Fruit fly (Drosophila melanogaster): ENCODE measurements around the gene CG6013.

CG6013 gene

DNA sequence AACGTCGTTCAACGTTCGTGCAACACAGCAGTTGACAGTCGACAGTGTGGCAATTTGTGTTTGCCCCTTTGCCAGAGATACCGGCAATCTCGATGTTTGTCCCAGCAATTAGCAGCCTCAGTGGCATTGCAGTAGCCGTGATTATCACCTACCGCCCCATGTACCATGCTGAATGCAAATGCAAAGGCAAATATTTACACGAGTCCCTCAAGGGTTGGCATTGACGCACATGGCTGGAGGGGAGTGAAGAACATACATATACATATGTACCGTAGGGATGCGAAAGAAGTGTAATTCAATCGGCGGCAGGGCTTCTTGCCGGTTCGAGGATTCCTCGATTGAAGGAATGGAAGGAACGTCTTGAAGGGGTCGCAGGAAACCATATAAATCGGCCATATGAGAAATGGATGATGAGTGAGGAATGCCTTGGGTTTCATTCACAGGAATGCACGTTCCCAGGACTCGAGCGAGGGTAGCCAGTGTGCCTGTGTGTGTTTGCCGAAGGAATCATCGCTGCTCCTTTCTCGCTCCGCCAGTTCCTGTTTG lies 31.3 kb upstream of the CG6013 start (continued):
- no peak for TF ChIP-seq CG15514 (GFP tag; optimal IDR thresholded peaks at IDR 0.05)
- peak; percentile 33 for TF ChIP-seq ac (GFP tag; optimal IDR thresholded peaks at IDR 0.05)
- TF ChIP-seq CG13296 (GFP tag; optimal IDR thresholded peaks at IDR 0.05), result no peak
- TF ChIP-seq unpg (GFP tag; optimal IDR thresholded peaks at IDR 0.05), result no peak
- no peak for TF ChIP-seq CG18764 (GFP tag; optimal IDR thresholded peaks at IDR 0.05)
- no peak for TF ChIP-seq CG30020 (tag; optimal IDR thresholded peaks at IDR 0.05)
- TF ChIP-seq ems (GFP tag; optimal IDR thresholded peaks at IDR 0.05), result no peak
- TF ChIP-seq CG18476 (GFP tag; optimal IDR thresholded peaks at IDR 0.05), result no peak
- no peak for TF ChIP-seq Fer2 (tag; optimal IDR thresholded peaks at IDR 0.05)
- no peak for TF ChIP-seq Hand (GFP tag; optimal IDR thresholded peaks at IDR 0.05)
- TF ChIP-seq CG17912 (GFP tag; optimal IDR thresholded peaks at IDR 0.05), result no peak
- peak; percentile 25 for TF ChIP-seq kni (GFP tag; optimal IDR thresholded peaks at IDR 0.05)
- no peak for TF ChIP-seq Ptx1 (GFP tag; IDR thresholded peaks at IDR 0.05)
- no peak for TF ChIP-seq ato (GFP tag; IDR thresholded peaks at IDR 0.05; ENCODE audit: partially characterized antibody)
- TF ChIP-seq CG32772 (GFP tag; IDR thresholded peaks at IDR 0.05), result no peak
- no peak for TF ChIP-seq CG11456 (GFP tag; IDR thresholded peaks at IDR 0.05)
- no peak for TF ChIP-seq sisA (GFP tag; IDR thresholded peaks at IDR 0.05)
- no peak for TF ChIP-seq CG7357 (GFP tag; IDR thresholded peaks at IDR 0.05)
- TF ChIP-seq Mad (GFP tag; optimal IDR thresholded peaks at IDR 0.05), result no peak
- peak; percentile 56 for TF ChIP-seq nerfin-1 (tag; optimal IDR thresholded peaks at IDR 0.05)
- TF ChIP-seq CG10462 (GFP tag; optimal IDR thresholded peaks at IDR 0.05), result no peak
- no peak for TF ChIP-seq pfk (GFP tag; optimal IDR thresholded peaks at IDR 0.05)
- no peak for TF ChIP-seq Oli (tag; optimal IDR thresholded peaks at IDR 0.05)
- TF ChIP-seq CG14710 (tag; optimal IDR thresholded peaks at IDR 0.05), result peak; percentile 4
- TF ChIP-seq al (GFP tag; IDR thresholded peaks at IDR 0.05), result no peak
- TF ChIP-seq CG1832 (GFP tag; optimal IDR thresholded peaks at IDR 0.05), result no peak
- TF ChIP-seq CG10274 (GFP tag; optimal IDR thresholded peaks at IDR 0.05), result no peak
- TF ChIP-seq HLHmδ (GFP tag; optimal IDR thresholded peaks at IDR 0.05), result peak; percentile 16
- TF ChIP-seq CG7271 (tag; optimal IDR thresholded peaks at IDR 0.05), result no peak
- peak; percentile 54 for TF ChIP-seq Med (GFP tag)
- no peak for TF ChIP-seq CG10366 (GFP tag; IDR thresholded peaks at IDR 0.05)
- TF ChIP-seq Max (GFP tag; optimal IDR thresholded peaks at IDR 0.05), result no peak
- TF ChIP-seq Hr3 (GFP tag; optimal IDR thresholded peaks at IDR 0.05), result no peak
- TF ChIP-seq eve (GFP tag; optimal IDR thresholded peaks at IDR 0.05), result no peak
- no peak for TF ChIP-seq Dek (tag; optimal IDR thresholded peaks at IDR 0.05)
- no peak for TF ChIP-seq sr (GFP tag; IDR thresholded peaks at IDR 0.05)
- TF ChIP-seq Atf-2 (GFP tag; optimal IDR thresholded peaks at IDR 0.05), result no peak
- no peak for TF ChIP-seq ash1 (GFP tag; optimal IDR thresholded peaks at IDR 0.05)
- peak; percentile 15 for TF ChIP-seq dmrt11E (tag; optimal IDR thresholded peaks at IDR 0.05)
- TF ChIP-seq scrt (GFP tag; optimal IDR thresholded peaks at IDR 0.05), result no peak
- TF ChIP-seq amos (GFP tag; IDR thresholded peaks at IDR 0.05; ENCODE audit: partially characterized antibody), result no peak
- no peak for TF ChIP-seq CG11093 (GFP tag; IDR thresholded peaks at IDR 0.05)
- no peak for TF ChIP-seq TFAM (GFP tag; optimal IDR thresholded peaks at IDR 0.05)
- peak; percentile 57 for TF ChIP-seq twi (tag; optimal IDR thresholded peaks at IDR 0.05)
- TF ChIP-seq CG3407 (GFP tag; optimal IDR thresholded peaks at IDR 0.05), result peak; percentile 2
- no peak for TF ChIP-seq cas (GFP tag; IDR thresholded peaks at IDR 0.05)
- no peak for TF ChIP-seq Rx (GFP tag; IDR thresholded peaks at IDR 0.05)
- TF ChIP-seq CG11504 (tag; optimal IDR thresholded peaks at IDR 0.05), result peak; percentile 9
- no peak for TF ChIP-seq Hr51 (GFP tag; optimal IDR thresholded peaks at IDR 0.05)
- TF ChIP-seq her (GFP tag; optimal IDR thresholded peaks at IDR 0.05), result no peak

Data from whole organism, embryonic.